Worm (Caenorhabditis elegans): ENCODE results near the gene luc-7L3.

DNA sequence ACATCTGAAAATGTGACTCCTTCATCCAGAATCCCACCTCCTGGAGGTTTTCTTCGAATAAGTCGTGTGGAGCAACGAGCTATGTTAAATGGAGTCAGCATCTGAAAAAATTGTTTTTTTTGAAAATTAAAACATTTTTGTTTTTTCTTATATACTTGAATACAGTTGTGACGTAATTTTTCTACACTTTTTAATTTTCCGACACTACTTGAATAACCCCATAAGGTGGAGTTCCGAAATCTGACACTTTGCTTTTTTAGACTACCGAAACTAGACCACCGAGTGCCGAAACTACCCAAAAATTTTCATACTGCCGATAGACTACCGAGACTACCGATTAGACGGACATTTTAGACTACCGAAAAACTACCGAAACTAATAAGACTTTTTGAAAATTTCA lies 6.4 kb downstream of the luc-7L3 start, which contains the start of gene mcat-1:
- TF ChIP-seq ceh-30 (tag; optimal IDR thresholded peaks at IDR 0.05) (no peak), ceh-34 (tag; optimal IDR thresholded peaks at IDR 0.05) (no peak), fkh-10 (GFP tag; optimal IDR thresholded peaks at IDR 0.05) (no peak), T23F11.4 (GFP tag; optimal IDR thresholded peaks at IDR 0.05) (no peak)

Measured in whole organism, late embryonic.